Worm (Caenorhabditis elegans): ENCODE data around the gene rog-1.

DNA sequence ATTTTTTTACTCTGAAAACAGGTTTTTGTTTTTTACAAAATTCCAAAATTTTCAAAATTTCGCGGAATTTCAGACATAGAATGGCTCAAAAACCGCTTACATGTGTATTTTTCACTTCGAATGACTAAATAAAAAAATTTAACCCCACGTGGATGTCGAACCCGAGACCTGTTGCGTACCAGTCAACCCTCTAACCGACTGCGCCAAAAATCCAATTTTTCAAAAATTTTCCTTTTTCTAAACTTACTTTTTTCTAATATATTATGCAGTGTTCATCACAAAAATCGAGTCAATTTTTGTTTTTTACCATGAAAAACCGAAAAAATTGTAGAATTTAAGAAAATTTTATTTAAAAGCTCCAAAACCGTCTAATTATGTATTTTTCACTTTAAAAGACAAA lies 8.8 kb downstream of the rog-1 start:
- TF ChIP-seq nhr-10 (tag; optimal IDR thresholded peaks at IDR 0.05) (no peak), ceh-82 (tag; optimal IDR thresholded peaks at IDR 0.05) (no peak), peb-1 (tag; optimal IDR thresholded peaks at IDR 0.05) (no peak), unc-62 (GFP tag; optimal IDR thresholded peaks at IDR 0.05) (no peak), nhr-6 (tag; optimal IDR thresholded peaks at IDR 0.05) (no peak), mab-5 (tag; optimal IDR thresholded peaks at IDR 0.05) (no peak), unc-55 (GFP tag; optimal IDR thresholded peaks at IDR 0.05) (no peak), unc-39 (tag; optimal IDR thresholded peaks at IDR 0.05) (no peak)
